Worm (Caenorhabditis elegans): ENCODE results near the gene ZK402.1.
"Not testable (repeated sequence)": the region's sequence is repeated elsewhere in the genome, so short reads cannot be mapped to it uniquely, and the experiment has no call there.

Gene ZK402.1

ce11 chrX:1403971-1404370, at the start of gene ZK402.1:
ZK402.1 (plus strand) TSS chrX:1404271.
- TF ChIP-seq ets-4, elt-2, nhr-232 (tag; optimal IDR thresholded peaks at IDR 0.05): not testable (repeated sequence)

- TF ChIP-seq unc-42 (tag; optimal IDR thresholded peaks at IDR 0.05): no peak
- no peak for TF ChIP-seq ahr-1 (tag; optimal IDR thresholded peaks at IDR 0.05)
- TF ChIP-seq hlh-8 (tag; optimal IDR thresholded peaks at IDR 0.05): no peak
- no peak for TF ChIP-seq elt-2 (tag; optimal IDR thresholded peaks at IDR 0.05)
- TF ChIP-seq nhr-11 (tag; optimal IDR thresholded peaks at IDR 0.05): no peak
- no peak for TF ChIP-seq sox-2 (GFP tag; IDR thresholded peaks at IDR 0.05)
- no peak for TF ChIP-seq fkh-6 (tag; optimal IDR thresholded peaks at IDR 0.05)
These were observed 45.8 kb upstream of the ZK402.1 start, which contains the start of gene F56C3.3 for ce11 chrX:1358295-1358694. F56C3.3 (minus strand) TSS chrX:1358395.

- TF ChIP-seq nhr-11 (tag; optimal IDR thresholded peaks at IDR 0.05): no peak
- no peak for TF ChIP-seq C38D4.7 (GFP tag; optimal IDR thresholded peaks at IDR 0.05)
- no peak for TF ChIP-seq pros-1 (tag; optimal IDR thresholded peaks at IDR 0.05)
- TF ChIP-seq ttx-3 (tag; optimal IDR thresholded peaks at IDR 0.05): no peak
- TF ChIP-seq sox-2 (GFP tag; IDR thresholded peaks at IDR 0.05): no peak
- TF ChIP-seq nfya-1 (tag; optimal IDR thresholded peaks at IDR 0.05): no peak
- TF ChIP-seq syd-9 (tag; optimal IDR thresholded peaks at IDR 0.05): no peak
- no peak for TF ChIP-seq ceh-18 (tag; optimal IDR thresholded peaks at IDR 0.05)
- TF ChIP-seq ceh-14 (tag; optimal IDR thresholded peaks at IDR 0.05): no peak
- no peak for TF ChIP-seq fax-1 (tag; optimal IDR thresholded peaks at IDR 0.05)
- no peak for TF ChIP-seq unc-55 (GFP tag; optimal IDR thresholded peaks at IDR 0.05)
- TF ChIP-seq lin-11 (tag; optimal IDR thresholded peaks at IDR 0.05): no peak
- no peak for TF ChIP-seq ceh-2 (tag; optimal IDR thresholded peaks at IDR 0.05)
- TF ChIP-seq ceh-45 (GFP tag; IDR thresholded peaks at IDR 0.05): no peak
- TF ChIP-seq Y22D7AL.16 (tag; optimal IDR thresholded peaks at IDR 0.05): no peak
These were observed 43.4 kb upstream of the ZK402.1 start, which contains the start of gene F56C3.4 for ce11 chrX:1360631-1361030. F56C3.4 (minus strand) TSS chrX:1360731.

ce11 chrX:1367416-1367815, 36.7 kb upstream of the ZK402.1 start, which contains the start of gene dgn-2:
dgn-2 (minus strand) TSS chrX:1367516.
- no peak for TF ChIP-seq sdc-2 (tag; optimal IDR thresholded peaks at IDR 0.05)
- no peak for TF ChIP-seq ceh-19 (GFP tag; optimal IDR thresholded peaks at IDR 0.05)
- TF ChIP-seq sox-2 (GFP tag; IDR thresholded peaks at IDR 0.05): no peak
- TF ChIP-seq tbx-7 (tag; optimal IDR thresholded peaks at IDR 0.05): no peak
- TF ChIP-seq gmeb-2 (tag; optimal IDR thresholded peaks at IDR 0.05): no peak
- TF ChIP-seq sox-4 (tag; optimal IDR thresholded peaks at IDR 0.05): no peak
- TF ChIP-seq hlh-8 (tag; optimal IDR thresholded peaks at IDR 0.05): no peak
- no peak for TF ChIP-seq ceh-34 (tag; optimal IDR thresholded peaks at IDR 0.05)
- TF ChIP-seq hlh-30 (tag; optimal IDR thresholded peaks at IDR 0.05; ENCODE audit: insufficient read depth): no peak
- TF ChIP-seq ceh-2 (tag; optimal IDR thresholded peaks at IDR 0.05): no peak
- no peak for TF ChIP-seq nfya-1 (tag; optimal IDR thresholded peaks at IDR 0.05)
- no peak for TF ChIP-seq tbx-2 (tag; optimal IDR thresholded peaks at IDR 0.05)
- no peak for TF ChIP-seq dmd-4 (tag; optimal IDR thresholded peaks at IDR 0.05; ENCODE audit: borderline replicate concordance)
- no peak for TF ChIP-seq pax-1 (tag; optimal IDR thresholded peaks at IDR 0.05)
- no peak for TF ChIP-seq ztf-16 (tag; optimal IDR thresholded peaks at IDR 0.05)
- no peak for TF ChIP-seq ceh-6 (GFP tag; optimal IDR thresholded peaks at IDR 0.05)

- TF ChIP-seq sox-2 (GFP tag; IDR thresholded peaks at IDR 0.05) (no peak), sdc-2 (tag; optimal IDR thresholded peaks at IDR 0.05) (peak; percentile 95)
These were observed 33.3 kb upstream of the ZK402.1 start, which contains the start of gene F56C3.7 for ce11 chrX:1370736-1371281. F56C3.7 (minus strand) TSS chrX:1370786.

All from whole organism, late embryonic.